Worm (Caenorhabditis elegans) whole organism, early embryonic: Measurements from ENCODE around the gene sut-1.

Experiments used
- B0310.2 ChIP-seq: sonication (generic microtip); optimal IDR thresholded peaks from 2 replicates; lab custom pipeline; 2016; ENCODE audit warnings: mild to moderate bottlenecking, missing genetic modification characterization, missing compliant biosample characterization
- ama-1 ChIP-seq: fragments of 150-350 bp; optimal IDR thresholded peaks from 2 replicates; lab custom pipeline; 2014
- ceh-36 ChIP-seq: sonication (generic microtip); optimal IDR thresholded peaks from 2 replicates; lab custom pipeline; 2016; ENCODE audit warnings: missing genetic modification characterization, inconsistent platforms, missing compliant biosample characterization
- ets-7 ChIP-seq: sonication (generic microtip); optimal IDR thresholded peaks from 2 replicates; lab custom pipeline; 2016; ENCODE audit warnings: missing genotype, missing genetic modification characterization, missing compliant biosample characterization
- flt-1 ChIP-seq: fragments of 200-800 bp; sonication (Bioruptor generic); IDR thresholded peaks from 2 replicates; pipeline ENCODE4 v1.3.6; 2022; ENCODE audit warnings: missing genetic modification characterization, missing compliant biosample characterization
- hmbx-1 ChIP-seq: sonication (generic microtip); optimal IDR thresholded peaks from 2 replicates; lab custom pipeline; 2016; ENCODE audit warnings: mild to moderate bottlenecking, missing genetic modification characterization, missing compliant biosample characterization
- hmg-4 ChIP-seq: fragments of 200-800 bp; sonication (Bioruptor generic); optimal IDR thresholded peaks from 2 replicates; lab custom pipeline; 2018; ENCODE audit warnings: mild to moderate bottlenecking, missing genetic modification characterization, missing compliant biosample characterization
- tbx-11 ChIP-seq: fragments of 200-800 bp; sonication (Bioruptor generic); IDR thresholded peaks from 2 replicates; pipeline ENCODE4 v1.3.6; 2022; ENCODE audit warnings: missing genetic modification characterization, missing compliant biosample characterization
- tbx-37 ChIP-seq: fragments of 200-800 bp; sonication (Bioruptor generic); conservative IDR thresholded peaks from 2 replicates; pipeline ENCODE4 v1.3.6; 2022; ENCODE audit warnings: missing genetic modification reagents, missing genetic modification characterization, missing compliant biosample characterization
- tra-4 ChIP-seq: sonication (generic microtip); optimal IDR thresholded peaks from 2 replicates; lab custom pipeline; 2017; ENCODE audit warnings: missing genetic modification characterization, missing compliant biosample characterization

DNA sequence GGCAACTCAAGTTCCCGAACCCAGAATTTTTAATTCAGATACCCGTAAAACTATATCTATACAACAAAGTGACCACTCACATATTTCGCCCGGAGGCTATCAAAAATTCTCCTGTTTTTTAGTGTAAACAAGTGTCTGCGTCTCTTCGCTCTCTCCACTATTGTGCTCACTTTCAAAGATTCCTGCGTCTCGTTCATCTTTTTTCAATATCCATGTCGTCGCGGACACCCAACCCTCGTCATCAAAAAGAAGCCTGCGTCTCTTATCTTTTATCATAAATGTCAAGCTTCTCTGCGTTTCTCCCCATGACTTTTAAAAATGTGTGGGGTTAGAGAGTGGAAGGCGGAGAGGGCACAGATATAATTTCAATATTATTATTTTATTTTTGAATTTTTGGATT lies 38.2 kb downstream of the sut-1 start:
- TF ChIP-seq ama-1 (no peak), flt-1 (GFP tag; lab: Robert Waterston, UW) (no peak), tbx-37 (no peak), hmbx-1 (tag; lab: Kevin White, UChicago) (no peak), B0310.2 (tag; lab: Kevin White, UChicago) (no peak), hmg-4 (GFP tag; lab: Kevin White, UChicago) (no peak), tra-4 (tag; lab: Kevin White, UChicago) (no peak), ets-7 (no peak), tbx-11 (GFP tag; lab: Robert Waterston, UW) (no peak), ceh-36 (tag; lab: Kevin White, UChicago) (no peak)
